Fruit fly (Drosophila melanogaster): ENCODE data around the gene ort.

Gene ort

dm6 chr3R:19625300-19626230, 34.0 kb upstream of the ort start:
- TF ChIP-seq Pdp1 (GFP tag; optimal IDR thresholded peaks at IDR 0.05) (peak in 1 of 2 experiments; percentile 51), Dbx (GFP tag; IDR thresholded peaks at IDR 0.05) (0 out of 3 replicates have a peak, but pooled peaks have one; percentile 20), Rfx (GFP tag; IDR thresholded peaks at IDR 0.05) (peak; percentile 26; the same call in 1 of the 2 replicates), CG13624 (GFP tag; optimal IDR thresholded peaks at IDR 0.05) (peak; percentile 0), CG15479 (GFP tag; optimal IDR thresholded peaks at IDR 0.05) (no peak), Dip2 (GFP tag; IDR thresholded peaks at IDR 0.05) (no peak), Hr78 (GFP tag; optimal IDR thresholded peaks at IDR 0.05) (peak in 1 of 2 experiments; percentile 21), abd-A (tag; optimal IDR thresholded peaks at IDR 0.05) (peak; percentile 20), CG8290 (GFP tag; optimal IDR thresholded peaks at IDR 0.05) (no peak), CG8290 (tag; optimal IDR thresholded peaks at IDR 0.05) (peak in 1 of 2 experiments; percentile 15), dysf (GFP tag; IDR thresholded peaks at IDR 0.05) (no peak), lov (optimal IDR thresholded peaks at IDR 0.05) (no peak), lov (GFP tag; IDR thresholded peaks at IDR 0.05) (peak; percentile 30; the same call in 1 of the 3 replicates), cwo (GFP tag; optimal IDR thresholded peaks at IDR 0.05) (peak; percentile 89), gcm (GFP tag; optimal IDR thresholded peaks at IDR 0.05) (peak; percentile 91), Med (GFP tag) (peak; percentile 0), gcm2 (GFP tag; optimal IDR thresholded peaks at IDR 0.05) (no peak), CG10543 (GFP tag; optimal IDR thresholded peaks at IDR 0.05) (peak; percentile 14), vvl (GFP tag; IDR thresholded peaks at IDR 0.05) (peak; percentile 60), sqz (GFP tag; optimal IDR thresholded peaks at IDR 0.05) (peak; percentile 6), chinmo (GFP tag; IDR thresholded peaks at IDR 0.05; ENCODE audit: partially characterized antibody) (peak; percentile 62; the same call in 1 of the 4 replicates), sd (tag; optimal IDR thresholded peaks at IDR 0.05) (peak; percentile 12), CG34376 (GFP tag; optimal IDR thresholded peaks at IDR 0.05) (peak; percentile 2), hbn (GFP tag; IDR thresholded peaks at IDR 0.05; ENCODE audit: partially characterized antibody) (no peak), Meics (GFP tag; optimal IDR thresholded peaks at IDR 0.05) (no peak), CG6175 (GFP tag; IDR thresholded peaks at IDR 0.05) (0 out of 3 replicates have a peak, but pooled peaks have one; percentile 56), slou (GFP tag; optimal IDR thresholded peaks at IDR 0.05) (no peak), CG12769 (tag; optimal IDR thresholded peaks at IDR 0.05) (peak; percentile 85), CG13894 (tag; optimal IDR thresholded peaks at IDR 0.05) (peak; percentile 98), CG6765 (GFP tag; optimal IDR thresholded peaks at IDR 0.05) (no peak), NFAT (GFP tag; IDR thresholded peaks at IDR 0.05) (peak; percentile 28; the same call in 1 of the 2 replicates)

dm6 chr3R:19627792-19628522, 31.6 kb upstream of the ort start:
- TF ChIP-seq tup (GFP tag; optimal IDR thresholded peaks at IDR 0.05) (no peak), CG12659 (GFP tag; optimal IDR thresholded peaks at IDR 0.05) (peak; percentile 8), pum (GFP tag; optimal IDR thresholded peaks at IDR 0.05) (no peak), HLH54F (GFP tag; optimal IDR thresholded peaks at IDR 0.05) (no peak), CG12391 (tag; optimal IDR thresholded peaks at IDR 0.05) (peak; percentile 20), CG11695 (GFP tag; IDR thresholded peaks at IDR 0.05) (no peak), MBD-R2 (GFP tag; IDR thresholded peaks at IDR 0.05) (no peak; the same call in 1 of the 2 replicates), CG18262 (tag; optimal IDR thresholded peaks at IDR 0.05) (peak; percentile 72), dmrt99B (tag; optimal IDR thresholded peaks at IDR 0.05) (peak; percentile 72), oc (tag; optimal IDR thresholded peaks at IDR 0.05) (no peak), CG4282 (GFP tag; optimal IDR thresholded peaks at IDR 0.05) (no peak), CG18476 (GFP tag; optimal IDR thresholded peaks at IDR 0.05) (no peak), CG8281 (tag; optimal IDR thresholded peaks at IDR 0.05) (no peak), CG9876 (GFP tag; optimal IDR thresholded peaks at IDR 0.05) (no peak), CG15479 (GFP tag; optimal IDR thresholded peaks at IDR 0.05) (no peak), CG2678 (tag; optimal IDR thresholded peaks at IDR 0.05) (peak; percentile 77), CG13424 (tag; optimal IDR thresholded peaks at IDR 0.05) (peak; percentile 16)
